Worm (Caenorhabditis elegans) whole organism, L4 larva: ENCODE results near the gene T23F11.6.

ENCODE experiments used
- ZK337.2 ChIP-seq: fragments of 200-800 bp; sonication (Bioruptor generic); IDR thresholded peaks from 2 replicates; pipeline ENCODE4 v1.3.6; 2022; ENCODE audit warnings: missing genetic modification reagents, missing genetic modification characterization, missing compliant biosample characterization
- aly-2 ChIP-seq: sonication (generic microtip); optimal IDR thresholded peaks from 2 replicates; lab custom pipeline; 2018; ENCODE audit warnings: missing biosample characterization, missing genetic modification characterization
- ceh-28 ChIP-seq: fragments of 150-350 bp; optimal IDR thresholded peaks from 2 replicates; lab custom pipeline; 2014; ENCODE audit warnings: missing biosample characterization, missing genetic modification reagents, missing genetic modification characterization
- egl-43 ChIP-seq: fragments of 200-800 bp; sonication (Bioruptor generic); IDR thresholded peaks from 2 replicates; pipeline ENCODE4 v1.3.6; 2022; ENCODE audit warnings: missing genetic modification reagents, missing genetic modification characterization, missing compliant biosample characterization
- jun-1 ChIP-seq: fragments of 150-350 bp; optimal IDR thresholded peaks from 2 replicates; lab custom pipeline; 2014; ENCODE audit warnings: missing biosample characterization, missing genetic modification reagents, missing genetic modification characterization
- lin-29 ChIP-seq: fragments of 200-800 bp; sonication (Bioruptor generic); IDR thresholded peaks from 2 replicates; pipeline ENCODE4 v1.3.6; 2022; ENCODE audit warnings: missing genetic modification reagents, missing genetic modification characterization, missing compliant biosample characterization
- lsy-2 ChIP-seq, 2 experiments: fragments of 150-350 bp in 1 of 2; sonication (generic microtip) in 1 of 2; optimal IDR thresholded peaks; 2 replicates each; lab custom pipeline; 2014 to 2017; ENCODE audit warnings: missing biosample characterization in 2 of 2, missing genetic modification characterization in 2 of 2
- mep-1 ChIP-seq: fragments of 150-350 bp; sonication (generic microtip); optimal IDR thresholded peaks from 3 replicates; lab custom pipeline; 2014; ENCODE audit warnings: missing biosample characterization, missing genetic modification characterization
- nhr-76 ChIP-seq: fragments of 150-350 bp; optimal IDR thresholded peaks from 2 replicates; lab custom pipeline; 2014; ENCODE audit warnings: missing biosample characterization, missing genetic modification characterization
- pha-4 ChIP-seq, 2 experiments: fragments of 150-350 bp in 1 of 2; fragments of 200-800 bp in 1 of 2; sonication (Bioruptor generic) in 1 of 2; IDR thresholded peaks in 1 of 2; optimal IDR thresholded peaks in 1 of 2; 2 replicates each; pipeline versions ENCODE4 v1.3.6 to Lab custom; 2014 to 2022; ENCODE audit warnings: missing genetic modification characterization in 2 of 2, missing genetic modification reagents in 2 of 2, missing biosample characterization in 1 of 2, missing compliant biosample characterization in 1 of 2
- unc-39 ChIP-seq: sonication (generic microtip); optimal IDR thresholded peaks from 2 replicates; lab custom pipeline; 2017; ENCODE audit warnings: missing biosample characterization, missing genetic modification characterization

DNA sequence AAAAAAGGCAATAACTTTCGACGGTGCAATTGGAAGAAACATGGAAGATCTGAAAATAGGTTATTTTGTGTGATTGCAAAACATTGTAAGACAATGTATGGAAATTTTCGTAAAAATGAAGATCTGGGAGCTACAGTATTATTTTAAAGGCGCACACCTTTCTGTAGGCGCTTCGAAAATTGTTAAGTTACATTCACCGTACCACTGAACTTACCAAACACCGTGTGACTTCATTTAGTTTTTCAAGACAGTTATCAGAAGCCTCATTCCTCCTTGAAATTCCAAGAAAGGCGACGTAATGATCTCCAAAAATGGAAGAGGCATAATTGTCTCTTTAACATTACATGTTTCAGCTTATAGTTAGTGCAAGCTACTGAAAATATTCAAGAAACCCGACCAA, 6.2 kb upstream of the T23F11.6 start:
- TF ChIP-seq aly-2 (tag; lab: Kevin White, UChicago) (no peak), ceh-28 (tag; lab: Kevin White, UChicago) (no peak), mep-1 (no peak), lin-29 (GFP tag; lab: Robert Waterston, UW) (no peak), lsy-2 (tag; optimal IDR thresholded peaks at IDR 0.05; lab: Kevin White, UChicago) (no peak), egl-43 (no peak), jun-1 (tag; lab: Kevin White, UChicago) (no peak), unc-39 (tag; lab: Kevin White, UChicago) (no peak), nhr-76 (no peak), ZK337.2 (GFP tag; lab: Robert Waterston, UW) (no peak), pha-4 (GFP tag; IDR thresholded peaks at IDR 0.05; lab: Robert Waterston, UW) (no peak; the same call in 1 of the 2 replicates), pha-4 (tag; optimal IDR thresholded peaks at IDR 0.05; lab: Kevin White, UChicago) (no peak)
